Fruit fly (Drosophila melanogaster): ENCODE results near the gene CG42446.

Gene CG42446

dm6 chr3R:16338342-16338741, 21.6 kb downstream of the CG42446 start (continued):
- no peak for TF ChIP-seq CG14441 (GFP tag; IDR thresholded peaks at IDR 0.05)
- TF ChIP-seq lmd (GFP tag; IDR thresholded peaks at IDR 0.05): no peak
- no peak for TF ChIP-seq peb (GFP tag; IDR thresholded peaks at IDR 0.05)
- no peak for TF ChIP-seq CG13123 (GFP tag; optimal IDR thresholded peaks at IDR 0.05)
- no peak for TF ChIP-seq zf30C (GFP tag; optimal IDR thresholded peaks at IDR 0.05)
- TF ChIP-seq CG9215 (GFP tag; IDR thresholded peaks at IDR 0.05): no peak
- no peak for TF ChIP-seq CG7928 (GFP tag; optimal IDR thresholded peaks at IDR 0.05)
- peak; percentile 24 for TF ChIP-seq CG7271 (tag; optimal IDR thresholded peaks at IDR 0.05)
- TF ChIP-seq Vsx1 (GFP tag; optimal IDR thresholded peaks at IDR 0.05): no peak
- TF ChIP-seq dan (GFP tag; IDR thresholded peaks at IDR 0.05): no peak
- no peak for TF ChIP-seq Camta (GFP tag; optimal IDR thresholded peaks at IDR 0.05)
- TF ChIP-seq CG6272 (GFP tag; IDR thresholded peaks at IDR 0.05): no peak
- peak; percentile 86 for TF ChIP-seq Jarid2 (GFP tag; optimal IDR thresholded peaks at IDR 0.05)
- 0 out of 2 replicates have a peak, but pooled peaks have one; percentile 35 for TF ChIP-seq Scr (GFP tag; IDR thresholded peaks at IDR 0.05; ENCODE audit: partially characterized antibody)
- no peak for TF ChIP-seq abd-A (tag; optimal IDR thresholded peaks at IDR 0.05)
- TF ChIP-seq Dek (tag; optimal IDR thresholded peaks at IDR 0.05): no peak
- TF ChIP-seq Bteb2 (GFP tag; optimal IDR thresholded peaks at IDR 0.05): no peak
- no peak for TF ChIP-seq fd102C (GFP tag; optimal IDR thresholded peaks at IDR 0.05)
- TF ChIP-seq bigmax (GFP tag; optimal IDR thresholded peaks at IDR 0.05): no peak
- TF ChIP-seq CoRest (tag; optimal IDR thresholded peaks at IDR 0.05): peak; percentile 9
- TF ChIP-seq Ravus (GFP tag; IDR thresholded peaks at IDR 0.05): no peak
- TF ChIP-seq ATbp (GFP tag; optimal IDR thresholded peaks at IDR 0.05): no peak
- TF ChIP-seq CG11695 (GFP tag; IDR thresholded peaks at IDR 0.05): no peak
- TF ChIP-seq CG16815 (GFP tag; optimal IDR thresholded peaks at IDR 0.05): no peak
- TF ChIP-seq inv (GFP tag; IDR thresholded peaks at IDR 0.05; ENCODE audit: partially characterized antibody): no peak
- TF ChIP-seq CG15011 (GFP tag; optimal IDR thresholded peaks at IDR 0.05): no peak
- TF ChIP-seq corto (GFP tag; optimal IDR thresholded peaks at IDR 0.05): no peak
- TF ChIP-seq bowl (GFP tag; IDR thresholded peaks at IDR 0.05): no peak
- no peak for TF ChIP-seq Ptx1 (GFP tag; IDR thresholded peaks at IDR 0.05)
- no peak for TF ChIP-seq CG30431 (GFP tag; optimal IDR thresholded peaks at IDR 0.05)
- no peak for TF ChIP-seq tio (GFP tag; optimal IDR thresholded peaks at IDR 0.05)
- TF ChIP-seq tna (GFP tag; IDR thresholded peaks at IDR 0.05; ENCODE audit: partially characterized antibody): no peak
- no peak for TF ChIP-seq dpn (GFP tag; optimal IDR thresholded peaks at IDR 0.05)
- no peak for TF ChIP-seq CG8089 (GFP tag; optimal IDR thresholded peaks at IDR 0.05)
- TF ChIP-seq danr (GFP tag; IDR thresholded peaks at IDR 0.05): no peak
- TF ChIP-seq zen2 (GFP tag; IDR thresholded peaks at IDR 0.05; ENCODE audit: partially characterized antibody): no peak; the same call in 2 of the 3 replicates
- peak; percentile 58 for TF ChIP-seq CG17829 (tag; optimal IDR thresholded peaks at IDR 0.05)
- no peak for TF ChIP-seq hb (GFP tag; IDR thresholded peaks at IDR 0.05; ENCODE audit: partially characterized antibody)
- TF ChIP-seq CG1024 (GFP tag; IDR thresholded peaks at IDR 0.05): no peak
- peak; percentile 99 for TF ChIP-seq gfzf (GFP tag; optimal IDR thresholded peaks at IDR 0.05)
- no peak for TF ChIP-seq CG31441 (GFP tag; IDR thresholded peaks at IDR 0.05)
- TF ChIP-seq CG18619 (GFP tag; optimal IDR thresholded peaks at IDR 0.05): no peak
- TF ChIP-seq Eip74EF (GFP tag; optimal IDR thresholded peaks at IDR 0.05): no peak
- TF ChIP-seq CG4328 (GFP tag; optimal IDR thresholded peaks at IDR 0.05): no peak
- TF ChIP-seq Dad (GFP tag; optimal IDR thresholded peaks at IDR 0.05): no peak
- TF ChIP-seq Dbx (GFP tag; IDR thresholded peaks at IDR 0.05): no peak
- no peak for TF ChIP-seq ase (GFP tag; IDR thresholded peaks at IDR 0.05)
- peak; percentile 63 for TF ChIP-seq sens (GFP tag)
- peak; percentile 12 for TF ChIP-seq p53 (GFP tag; optimal IDR thresholded peaks at IDR 0.05)
- no peak for TF ChIP-seq Dfd (GFP tag; optimal IDR thresholded peaks at IDR 0.05)
- TF ChIP-seq CG6254 (GFP tag; optimal IDR thresholded peaks at IDR 0.05): no peak
- peak; percentile 87 for TF ChIP-seq NC2β (GFP tag; optimal IDR thresholded peaks at IDR 0.05)
